Worm (Caenorhabditis elegans) whole organism, mixed stage, embryonic: ENCODE data around the gene lim-4.

Experiments
- lin-32 ChIP-seq: fragments of 200-800 bp; sonication (Bioruptor generic); optimal IDR thresholded peaks from 2 replicates; lab custom pipeline; 2018; ENCODE audit warnings: mild to moderate bottlenecking, missing genetic modification characterization, missing compliant biosample characterization
- unc-62 ChIP-seq: fragments of 150-350 bp; optimal IDR thresholded peaks from 2 replicates; lab custom pipeline; 2014; ENCODE audit warnings: missing biosample characterization, missing genetic modification reagents, missing genetic modification characterization
- ztf-11 ChIP-seq: fragments of 150-350 bp; optimal IDR thresholded peaks from 2 replicates; lab custom pipeline; 2014; ENCODE audit warnings: missing biosample characterization, missing genetic modification characterization

DNA sequence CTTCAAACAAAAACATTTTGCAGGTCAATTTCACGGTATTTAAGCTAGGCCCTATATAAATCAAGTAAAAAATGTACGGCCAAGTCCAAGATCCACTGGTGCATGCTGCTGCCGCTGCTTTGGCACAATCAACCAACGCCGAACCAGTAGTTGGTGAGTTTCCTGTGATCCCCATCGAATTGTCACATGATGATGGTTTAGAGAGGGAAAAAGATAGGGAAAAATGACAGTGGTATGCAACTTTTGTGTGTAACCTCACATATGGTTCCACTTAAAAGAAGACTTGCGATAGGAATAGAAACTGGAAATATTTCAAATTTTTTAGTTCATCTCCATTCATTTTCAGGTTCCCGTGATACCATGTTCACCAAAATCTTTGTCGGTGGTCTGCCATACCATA is 31.2 kb upstream of the lim-4 start, which contains the start of gene sup-12:
- no peak for TF ChIP-seq unc-62 (GFP tag; lab: Kevin White, UChicago)
- TF ChIP-seq lin-32 (GFP tag; lab: Kevin White, UChicago) = no peak
- no peak for TF ChIP-seq ztf-11 (tag; lab: Kevin White, UChicago)
